Fruit fly (Drosophila melanogaster) whole organism, wandering third instar larva: Measurements from ENCODE around the gene Cp7Fb.

Experiments used
- Hr78 ChIP-seq: fragments of >200 bp; optimal IDR thresholded peaks from 2 replicates; lab custom pipeline; 2017; ENCODE audit warnings: missing biosample characterization, missing genetic modification characterization
- Myc ChIP-seq: fragments of >200 bp; optimal IDR thresholded peaks from 2 replicates; lab custom pipeline; 2017
- fru ChIP-seq: fragments of 200-800 bp; sonication (Bioruptor generic); optimal IDR thresholded peaks from 3 replicates; lab custom pipeline; 2016; ENCODE audit warnings: missing biosample characterization, mild to moderate bottlenecking, missing genetic modification characterization
- psq ChIP-seq: fragments of 200-800 bp; sonication (Bioruptor generic); optimal IDR thresholded peaks from 3 replicates; lab custom pipeline; 2017; ENCODE audit warnings: missing biosample characterization, mild to moderate bottlenecking, missing genetic modification characterization, moderate library complexity
- usp ChIP-seq: fragments of >200 bp; optimal IDR thresholded peaks from 2 replicates; lab custom pipeline; 2017; ENCODE audit warnings: missing biosample characterization, missing genetic modification characterization

- no peak for TF ChIP-seq fru (GFP tag; lab: Kevin White, UChicago)
- no peak for TF ChIP-seq psq (GFP tag; lab: Kevin White, UChicago)
- no peak for TF ChIP-seq usp (GFP tag; lab: Kevin White, UChicago)
- no peak for TF ChIP-seq Myc (lab: Kevin White, UChicago)
- TF ChIP-seq Hr78 (GFP tag; lab: Kevin White, UChicago) = no peak
Measured at dm6 chrX:8489485-8489970, 15.9 kb downstream of the Cp7Fb start, which contains the start of gene otu.
